Fruit fly (Drosophila melanogaster) whole organism: ENCODE measurements around the gene ACXE.

ENCODE experiments used
- Dll ChIP-seq: fragments of >200 bp; optimal IDR thresholded peaks from 2 replicates; lab custom pipeline; 2017
- EcR ChIP-seq, 2 experiments: fragments of >200 bp; optimal IDR thresholded peaks; 2 replicates each; lab custom pipeline; 2017; ENCODE audit warnings: missing biosample characterization in 2 of 2, missing genetic modification characterization in 2 of 2, missing genetic modification reagents in 2 of 2
- pan ChIP-seq: fragments of >200 bp; optimal IDR thresholded peaks from 2 replicates; lab custom pipeline; 2017
- psq ChIP-seq: fragments of >200 bp; optimal IDR thresholded peaks from 2 replicates; lab custom pipeline; 2017
- usp ChIP-seq: fragments of >200 bp; optimal IDR thresholded peaks from 2 replicates; lab custom pipeline; 2017; ENCODE audit warnings: missing biosample characterization, missing genetic modification characterization, mixed read lengths

- TF ChIP-seq EcR (GFP tag; optimal IDR thresholded peaks at IDR 0.05; lab: Kevin White, UChicago) (no peak), pan (no peak), Dll (no peak), psq (lab: Kevin White, UChicago) (no peak), usp (GFP tag; lab: Kevin White, UChicago) (no peak)
These were observed 4.6 kb upstream of the ACXE start, which contains the start of gene ACXA for dm6 chr2L:12920791-12921190.
